Fruit fly (Drosophila melanogaster) whole organism, embryonic: ENCODE results near the gene Cow.

Source experiments
- BtbVII ChIP-seq: fragments of 200-800 bp; sonication (Bioruptor generic); optimal IDR thresholded peaks from 3 replicates; lab custom pipeline; 2017; ENCODE audit warnings: missing biosample characterization, mild to moderate bottlenecking, missing genetic modification characterization
- Bteb2 ChIP-seq: fragments of 200-800 bp; sonication (Bioruptor generic); optimal IDR thresholded peaks from 2 replicates; lab custom pipeline; 2016; ENCODE audit warnings: missing biosample characterization, missing genetic modification characterization
- CG11398 ChIP-seq: fragments of 200-800 bp; sonication (Bioruptor generic); optimal IDR thresholded peaks from 2 replicates; lab custom pipeline; 2016; ENCODE audit warnings: missing biosample characterization, missing genetic modification characterization
- CG12299 ChIP-seq: fragments of 200-800 bp; sonication (Bioruptor generic); optimal IDR thresholded peaks from 2 replicates; lab custom pipeline; 2018; ENCODE audit warnings: missing biosample characterization, mild to moderate bottlenecking, missing genetic modification characterization
- CG12659 ChIP-seq: fragments of 200-800 bp; sonication (Bioruptor generic); optimal IDR thresholded peaks from 3 replicates; lab custom pipeline; 2017; ENCODE audit warnings: mild to moderate bottlenecking, missing biosample characterization, missing genetic modification reagents, missing genetic modification characterization
- CG13624 ChIP-seq: fragments of 200-800 bp; sonication (Bioruptor generic); optimal IDR thresholded peaks from 2 replicates; lab custom pipeline; 2016; ENCODE audit warnings: missing biosample characterization, missing genetic modification characterization
- CG15479 ChIP-seq: fragments of 200-800 bp; sonication (Bioruptor generic); optimal IDR thresholded peaks from 3 replicates; lab custom pipeline; 2019; ENCODE audit warnings: missing biosample characterization, mild to moderate bottlenecking, missing genetic modification characterization, moderate library complexity
- CG17385 ChIP-seq: fragments of 200-800 bp; sonication (Bioruptor generic); optimal IDR thresholded peaks from 3 replicates; lab custom pipeline; 2018; ENCODE audit warnings: missing biosample characterization, mild to moderate bottlenecking, missing genetic modification characterization
- CG17829 ChIP-seq: fragments of 200-800 bp; optimal IDR thresholded peaks from 2 replicates; lab custom pipeline; 2019; ENCODE audit warnings: missing biosample characterization, mild to moderate bottlenecking, missing genetic modification characterization, moderate library complexity
- CG17912 ChIP-seq: fragments of 200-800 bp; sonication (Bioruptor generic); optimal IDR thresholded peaks from 2 replicates; lab custom pipeline; 2018; ENCODE audit warnings: missing biosample characterization, mild to moderate bottlenecking, missing genetic modification characterization
- CG2129 ChIP-seq: fragments of 200-800 bp; sonication (Bioruptor generic); IDR thresholded peaks from 2 replicates; pipeline ENCODE4 v1.3.6; 2022; ENCODE audit warnings: missing biosample characterization, missing genetic modification characterization; ENCODE audit not compliant: partially characterized antibody
- CG2712 ChIP-seq: fragments of 200-800 bp; optimal IDR thresholded peaks from 3 replicates; lab custom pipeline; 2019; ENCODE audit warnings: missing biosample characterization, mild to moderate bottlenecking, missing genetic modification characterization, moderate library complexity
- CG32772 ChIP-seq: fragments of 200-800 bp; sonication (Bioruptor generic); IDR thresholded peaks from 2 replicates; pipeline ENCODE4 v1.3.6; 2022; ENCODE audit warnings: missing biosample characterization, missing genetic modification characterization
- CG3281 ChIP-seq: fragments of 200-800 bp; sonication (Bioruptor generic); optimal IDR thresholded peaks from 3 replicates; lab custom pipeline; 2017; ENCODE audit warnings: missing biosample characterization, mild to moderate bottlenecking, missing genetic modification characterization
- CG4730 ChIP-seq: fragments of 200-800 bp; sonication (Bioruptor generic); IDR thresholded peaks from 2 replicates; pipeline ENCODE4 v1.3.6; 2022; ENCODE audit warnings: missing biosample characterization, missing genetic modification characterization
- CG6765 ChIP-seq: fragments of 200-800 bp; sonication (Bioruptor generic); optimal IDR thresholded peaks from 3 replicates; lab custom pipeline; 2017; ENCODE audit warnings: missing biosample characterization, mild to moderate bottlenecking, missing genetic modification characterization
- CG6854 ChIP-seq: fragments of 200-800 bp; sonication (Bioruptor generic); optimal IDR thresholded peaks from 3 replicates; lab custom pipeline; 2017; ENCODE audit warnings: missing biosample characterization, mild to moderate bottlenecking, missing genetic modification characterization
- CG7357 ChIP-seq: fragments of 200-800 bp; sonication (Bioruptor generic); IDR thresholded peaks from 3 replicates; pipeline ENCODE4 v1.3.6; 2022; ENCODE audit warnings: missing biosample characterization, missing genetic modification characterization
- CG7372 ChIP-seq: fragments of 200-800 bp; sonication (Bioruptor generic); IDR thresholded peaks from 2 replicates; pipeline ENCODE4 v1.3.6; 2022; ENCODE audit warnings: missing biosample characterization, missing genetic modification characterization
- CG8765 ChIP-seq: fragments of 200-800 bp; sonication (Bioruptor generic); IDR thresholded peaks from 2 replicates; pipeline ENCODE4 v1.3.6; 2022; ENCODE audit warnings: missing biosample characterization, missing genetic modification characterization
- Dad ChIP-seq: fragments of 200-800 bp; sonication (Bioruptor generic); optimal IDR thresholded peaks from 3 replicates; lab custom pipeline; 2016; ENCODE audit warnings: missing biosample characterization, missing genetic modification characterization
- Dp ChIP-seq: fragments of 200-800 bp; sonication (Bioruptor generic); optimal IDR thresholded peaks from 2 replicates; lab custom pipeline; 2018; ENCODE audit warnings: missing biosample characterization, mild to moderate bottlenecking, missing genetic modification characterization, moderate library complexity
- E2f1 ChIP-seq: fragments of 200-800 bp; sonication (Bioruptor generic); IDR thresholded peaks from 2 replicates; pipeline ENCODE4 v1.3.6; 2022; ENCODE audit warnings: missing biosample characterization, missing genetic modification characterization
- HmgZ ChIP-seq: fragments of 200-800 bp; sonication (Bioruptor generic); optimal IDR thresholded peaks from 2 replicates; lab custom pipeline; 2018; ENCODE audit warnings: missing biosample characterization, mild to moderate bottlenecking, missing genetic modification characterization
- Lim3 ChIP-seq: fragments of 200-800 bp; sonication (Bioruptor generic); IDR thresholded peaks from 2 replicates; pipeline ENCODE4 v1.3.6; 2022; ENCODE audit warnings: missing biosample characterization, missing genetic modification characterization
- NK7.1 ChIP-seq: fragments of 200-800 bp; sonication (Bioruptor generic); optimal IDR thresholded peaks from 3 replicates; lab custom pipeline; 2016; ENCODE audit warnings: missing biosample characterization, missing genetic modification characterization
- Oli ChIP-seq: fragments of 200-800 bp; sonication (Bioruptor generic); optimal IDR thresholded peaks from 2 replicates; lab custom pipeline; 2018; ENCODE audit warnings: missing biosample characterization, mild to moderate bottlenecking, missing genetic modification characterization, moderate library complexity
- Opbp ChIP-seq: fragments of 200-800 bp; sonication (Bioruptor generic); IDR thresholded peaks from 3 replicates; pipeline ENCODE4 v1.3.6; 2022; ENCODE audit warnings: missing biosample characterization, missing genetic modification characterization; ENCODE audit not compliant: partially characterized antibody
- Ptx1 ChIP-seq: fragments of 200-800 bp; sonication (Bioruptor generic); IDR thresholded peaks from 2 replicates; pipeline ENCODE4 v1.3.6; 2022; ENCODE audit warnings: missing biosample characterization, missing genetic modification characterization
- Rfx ChIP-seq: fragments of 200-800 bp; sonication (Bioruptor generic); IDR thresholded peaks from 2 replicates; pipeline ENCODE4 v1.3.6; 2022; ENCODE audit warnings: missing biosample characterization, missing genetic modification characterization
- Stat92E ChIP-seq, 3 experiments: fragments of >200 bp in 2 of 3; fragments of 200-800 bp in 1 of 3; sonication (Bioruptor generic) in 1 of 3; optimal IDR thresholded peaks; 2 replicates each; lab custom pipeline; 2017 to 2019; ENCODE audit warnings: missing biosample characterization in 3 of 3, missing genetic modification characterization in 3 of 3, mild to moderate bottlenecking in 1 of 3, moderate library complexity in 1 of 3
- TFAM ChIP-seq: fragments of 200-800 bp; sonication (Bioruptor generic); optimal IDR thresholded peaks from 2 replicates; lab custom pipeline; 2017; ENCODE audit warnings: missing biosample characterization, missing genetic modification characterization, inconsistent platforms
- Trl ChIP-seq, 3 experiments: fragments of >200 bp in 2 of 3; fragments of 200-800 bp in 1 of 3; sonication (Bioruptor generic) in 1 of 3; optimal IDR thresholded peaks; 2 replicates in 1 of 3; 3 replicates in 2 of 3; lab custom pipeline; 2016 to 2017; ENCODE audit warnings: missing biosample characterization in 1 of 3, missing genetic modification characterization in 1 of 3
- abd-A ChIP-seq: fragments of 200-800 bp; sonication (Bioruptor generic); optimal IDR thresholded peaks from 3 replicates; lab custom pipeline; 2019; ENCODE audit warnings: missing biosample characterization, mild to moderate bottlenecking, missing genetic modification characterization, moderate library complexity
- cato ChIP-seq: fragments of 200-800 bp; sonication (Bioruptor generic); optimal IDR thresholded peaks from 2 replicates; lab custom pipeline; 2016; ENCODE audit warnings: missing biosample characterization, missing genetic modification characterization, borderline replicate concordance
- eyg ChIP-seq: fragments of 200-800 bp; sonication (Bioruptor generic); optimal IDR thresholded peaks from 3 replicates; lab custom pipeline; 2016; ENCODE audit warnings: missing biosample characterization, missing genetic modification characterization
- gt ChIP-seq: fragments of 200-800 bp; sonication (Bioruptor generic); IDR thresholded peaks from 2 replicates; pipeline ENCODE4 v1.3.6; 2022; ENCODE audit warnings: missing biosample characterization, missing genetic modification characterization
- ind ChIP-seq: fragments of 200-800 bp; sonication (Bioruptor generic); optimal IDR thresholded peaks from 3 replicates; lab custom pipeline; 2016; ENCODE audit warnings: missing biosample characterization, missing genetic modification characterization
- jigr1 ChIP-seq: fragments of 200-800 bp; sonication (Bioruptor generic); IDR thresholded peaks from 3 replicates; pipeline ENCODE4 v1.3.6; 2022; ENCODE audit warnings: missing biosample characterization, missing genetic modification characterization
- kah ChIP-seq: fragments of 200-800 bp; sonication (Bioruptor generic); optimal IDR thresholded peaks from 2 replicates; lab custom pipeline; 2018; ENCODE audit warnings: missing biosample characterization, mild to moderate bottlenecking, missing genetic modification characterization
- lov ChIP-seq, 2 experiments: fragments of 200-800 bp in 1 of 2; fragments of >200 bp in 1 of 2; sonication (Bioruptor generic) in 1 of 2; IDR thresholded peaks in 1 of 2; optimal IDR thresholded peaks in 1 of 2; 2 replicates in 1 of 2; 3 replicates in 1 of 2; pipeline versions ENCODE4 v1.3.6 to Lab custom; 2017 to 2022; ENCODE audit warnings: missing biosample characterization in 1 of 2, missing genetic modification characterization in 1 of 2
- nerfin-2 ChIP-seq: fragments of 200-800 bp; sonication (Bioruptor generic); IDR thresholded peaks from 2 replicates; pipeline ENCODE4 v1.3.6; 2022; ENCODE audit warnings: missing biosample characterization, missing genetic modification characterization; ENCODE audit not compliant: partially characterized antibody
- p53 ChIP-seq: fragments of 200-800 bp; sonication (Bioruptor generic); optimal IDR thresholded peaks from 2 replicates; lab custom pipeline; 2016; ENCODE audit warnings: missing biosample characterization, missing genetic modification characterization
- run ChIP-seq: fragments of 200-800 bp; sonication (Bioruptor generic); optimal IDR thresholded peaks from 3 replicates; lab custom pipeline; 2018; ENCODE audit warnings: missing biosample characterization, mild to moderate bottlenecking, missing genetic modification characterization
- salm ChIP-seq: fragments of 200-800 bp; sonication (Bioruptor generic); optimal IDR thresholded peaks from 2 replicates; lab custom pipeline; 2018; ENCODE audit warnings: missing biosample characterization, mild to moderate bottlenecking, missing genetic modification characterization
- sim ChIP-seq: fragments of 200-800 bp; sonication (Bioruptor generic); IDR thresholded peaks from 2 replicates; pipeline ENCODE4 v1.3.6; 2022; ENCODE audit warnings: missing biosample characterization, missing genetic modification characterization
- slbo ChIP-seq: fragments of 200-800 bp; sonication (Bioruptor generic); IDR thresholded peaks from 2 replicates; pipeline ENCODE4 v1.3.6; 2022; ENCODE audit warnings: missing biosample characterization, missing genetic modification characterization
- ttk ChIP-seq: fragments of 200-800 bp; sonication (Bioruptor generic); IDR thresholded peaks from 2 replicates; pipeline ENCODE4 v2.1.2; 2022; ENCODE audit warnings: missing biosample characterization, missing genetic modification characterization
- z ChIP-seq: fragments of 200-800 bp; sonication (Bioruptor generic); IDR thresholded peaks from 3 replicates; pipeline ENCODE4 v1.3.6; 2022; ENCODE audit warnings: missing biosample characterization, missing genetic modification characterization

The Cow gene

dm6 chr3R:23156865-23157515 is 44.5 kb upstream of the Cow start (continued):
- TF ChIP-seq CG17385 (peak; percentile 70), Bteb2 (GFP tag; lab: Kevin White, UChicago) (no peak), jigr1 (no peak), lov (optimal IDR thresholded peaks at IDR 0.05; lab: Kevin White, UChicago) (no peak), lov (GFP tag; IDR thresholded peaks at IDR 0.05; lab: Robert Waterston, UW) (no peak), CG3281 (GFP tag; lab: Kevin White, UChicago) (no peak), nerfin-2 (no peak), CG13624 (GFP tag; lab: Kevin White, UChicago) (peak; percentile 97), eyg (GFP tag; lab: Kevin White, UChicago) (no peak), Oli (tag; lab: Kevin White, UChicago) (no peak), salm (tag; lab: Kevin White, UChicago) (no peak), TFAM (GFP tag; lab: Kevin White, UChicago) (no peak), Dad (GFP tag; lab: Kevin White, UChicago) (no peak), sim (GFP tag; lab: Robert Waterston, UW) (peak; percentile 15; the same call in 1 of the 2 replicates), ind (GFP tag; lab: Kevin White, UChicago) (no peak), CG2712 (peak; percentile 21), slbo (GFP tag; lab: Robert Waterston, UW) (no peak), Rfx (GFP tag; lab: Robert Waterston, UW) (peak; percentile 40; the same call in 1 of the 2 replicates), CG11398 (GFP tag; lab: Kevin White, UChicago) (no peak), Trl (optimal IDR thresholded peaks at IDR 0.05; lab: Kevin White, UChicago) (peak in 1 of 2 experiments; percentile 16), Trl (GFP tag; optimal IDR thresholded peaks at IDR 0.05; lab: Kevin White, UChicago) (no peak), Ptx1 (GFP tag; lab: Robert Waterston, UW) (no peak), CG12299 (peak; percentile 25), NK7.1 (no peak), run (tag; lab: Kevin White, UChicago) (peak; percentile 34), Stat92E (GFP tag; optimal IDR thresholded peaks at IDR 0.05; lab: Kevin White, UChicago) (no peak), kah (peak; percentile 83), CG7357 (no peak), CG12659 (GFP tag; lab: Kevin White, UChicago) (no peak), CG6765 (GFP tag; lab: Kevin White, UChicago) (no peak), CG17829 (tag; lab: Kevin White, UChicago) (no peak), E2f1 (GFP tag; lab: Robert Waterston, UW) (no peak), CG4730 (no peak), HmgZ (peak; percentile 50), ttk (GFP tag; lab: Robert Waterston, UW) (no peak), cato (GFP tag; lab: Kevin White, UChicago) (no peak), abd-A (tag; lab: Kevin White, UChicago) (peak; percentile 91), CG8765 (GFP tag; lab: Robert Waterston, UW) (no peak), Lim3 (GFP tag; lab: Robert Waterston, UW) (no peak), Dp (GFP tag; lab: Kevin White, UChicago) (no peak), gt (GFP tag; lab: Robert Waterston, UW) (no peak), CG15479 (GFP tag; lab: Kevin White, UChicago) (peak; percentile 98), z (GFP tag; lab: Robert Waterston, UW) (no peak), CG32772 (GFP tag; lab: Robert Waterston, UW) (no peak), CG17912 (GFP tag; lab: Kevin White, UChicago) (peak; percentile 22), CG7372 (GFP tag; lab: Robert Waterston, UW) (no peak), Opbp (GFP tag; lab: Robert Waterston, UW) (peak; percentile 58; the same call in 2 of the 3 replicates), p53 (GFP tag; lab: Kevin White, UChicago) (no peak), CG2129 (GFP tag; lab: Robert Waterston, UW) (no peak), CG6854 (GFP tag; lab: Kevin White, UChicago) (peak; percentile 51), BtbVII (GFP tag; lab: Kevin White, UChicago) (peak; percentile 76)
